Fruit fly (Drosophila melanogaster): Measurements from ENCODE around the gene Drsl1.

The Drsl1 gene

dm6 chr3L:3334784-3335183, 804 bp downstream of the Drsl1 start, which contains the start of gene CG14969:
TSS of gene CG14969 (minus strand) at chr3L:3334978.
- TF ChIP-seq CG17801 (GFP tag; optimal IDR thresholded peaks at IDR 0.05; ENCODE audit: partially characterized antibody): peak; percentile 37

- no peak for TF ChIP-seq CG17801 (GFP tag; optimal IDR thresholded peaks at IDR 0.05; ENCODE audit: partially characterized antibody)
Measured at dm6 chr3L:3329763-3330162, 5.8 kb downstream of the Drsl1 start, which contains the start of gene CG14961. TSS of gene CG14961 (plus strand) at chr3L:3330063.

dm6 chr3L:3328771-3329170, 6.8 kb downstream of the Drsl1 start, which contains the start of gene Strip:
TSS of gene Strip (minus strand) at chr3L:3328871.
- TF ChIP-seq CG17801 (GFP tag; optimal IDR thresholded peaks at IDR 0.05; ENCODE audit: partially characterized antibody): no peak

DNA sequence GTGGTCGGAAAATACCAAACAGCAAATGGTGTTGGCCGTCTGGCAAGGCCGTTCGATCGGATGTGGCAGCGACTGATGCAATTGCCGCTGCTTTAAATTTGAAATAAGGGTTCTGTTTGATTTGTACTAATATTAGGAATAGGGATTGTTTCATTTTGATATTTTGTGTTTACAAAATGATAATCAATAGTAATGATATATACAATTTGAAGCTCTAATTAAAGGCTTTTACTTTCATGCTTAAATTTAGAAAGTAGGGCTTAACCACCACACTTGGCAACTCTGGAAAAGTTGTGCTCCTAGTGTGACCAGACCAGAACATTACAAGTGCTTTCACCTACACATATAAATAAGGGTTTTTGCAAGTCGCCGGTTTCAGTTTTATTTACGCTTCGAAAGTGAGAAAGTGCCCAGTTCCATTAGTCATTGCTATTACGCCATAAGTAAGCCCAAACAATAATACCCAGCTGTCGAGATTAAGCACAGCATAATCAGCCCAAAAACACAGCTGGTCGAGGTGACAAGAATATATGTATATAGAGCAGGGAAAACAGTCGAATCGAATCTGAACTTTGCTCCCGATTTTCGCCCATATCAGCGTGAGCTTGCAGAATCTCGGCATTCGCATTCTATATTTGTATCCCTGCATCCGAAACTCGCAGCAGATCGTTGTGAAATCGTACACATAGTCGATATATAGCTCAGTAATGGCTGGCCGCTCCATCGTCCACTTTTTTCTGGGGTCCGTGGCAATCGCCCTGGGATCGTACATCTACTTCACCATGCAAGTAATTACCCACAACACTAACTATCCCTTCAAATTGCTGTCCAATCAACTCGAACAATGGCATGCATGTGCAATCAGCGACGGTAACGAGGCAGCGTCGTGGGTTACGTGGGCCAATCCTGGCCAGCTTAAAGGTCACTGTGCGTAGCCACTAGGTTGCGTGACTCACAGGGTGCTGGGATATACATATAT, 9.4 kb downstream of the Drsl1 start, which contains the start of gene Gtpx:
Gtpx (plus strand) TSS at position 341 of the 979 bp plus-strand sequence.
- peak; percentile 24 for TF ChIP-seq CG17801 (GFP tag; optimal IDR thresholded peaks at IDR 0.05; ENCODE audit: partially characterized antibody)

DNA sequence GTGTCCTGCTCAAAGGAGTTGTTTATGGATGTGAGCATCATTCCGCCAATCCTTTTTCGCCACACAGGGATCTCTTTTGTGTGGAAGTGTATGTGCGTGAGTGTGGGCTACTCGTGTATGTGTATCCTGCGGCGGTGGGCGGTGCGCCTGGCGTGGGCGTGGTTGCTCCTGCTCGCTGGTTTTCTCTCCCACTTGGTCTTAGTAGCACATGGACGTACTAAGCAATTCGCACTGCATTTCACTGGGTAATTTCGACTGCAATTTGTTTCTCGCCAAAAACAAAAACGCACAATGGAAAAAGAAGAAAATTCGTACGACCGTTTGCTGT, 10.0 kb downstream of the Drsl1 start:
- TF ChIP-seq CG17801 (GFP tag; optimal IDR thresholded peaks at IDR 0.05; ENCODE audit: partially characterized antibody): no peak

DNA sequence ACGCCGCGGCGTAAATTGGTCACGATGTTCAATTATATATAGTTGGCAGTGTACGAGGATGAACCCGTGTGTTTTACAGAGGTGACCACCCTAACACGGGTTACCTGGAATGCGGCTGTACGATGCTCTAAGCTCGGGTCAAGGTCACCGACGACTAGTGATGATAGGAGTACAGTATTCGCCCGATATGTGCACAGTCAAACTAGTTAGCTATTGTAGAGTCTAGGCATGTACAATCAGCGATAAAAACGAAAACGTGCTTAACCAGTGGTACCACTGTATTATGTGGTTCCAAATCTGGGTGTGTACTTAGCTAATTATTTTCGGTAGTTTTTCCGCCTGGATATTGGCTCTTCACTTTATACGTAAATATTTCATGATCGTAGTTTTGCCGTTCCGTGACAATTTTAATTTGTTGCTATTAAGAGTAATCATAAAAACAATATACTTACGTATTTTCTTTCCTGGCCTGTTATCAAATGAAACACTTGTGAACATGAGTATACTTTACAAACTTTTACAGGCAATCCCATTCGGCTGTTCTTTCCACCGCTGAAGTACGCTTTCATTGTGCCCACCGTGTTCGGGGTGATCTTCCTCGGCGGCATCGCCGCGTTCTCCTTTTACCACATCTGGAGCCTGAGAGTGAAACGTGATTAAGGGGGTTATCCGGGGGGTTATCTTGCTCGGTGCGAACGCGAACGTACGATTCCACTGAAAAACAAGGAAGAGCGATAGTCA, 15.4 kb downstream of the Drsl1 start:
- no peak for TF ChIP-seq CG17801 (GFP tag; optimal IDR thresholded peaks at IDR 0.05; ENCODE audit: partially characterized antibody)

dm6 chr3L:3319223-3319643, 16.4 kb downstream of the Drsl1 start, which contains the start of the genes PIG-C, CG12016 and Dpm2:
TSS of gene PIG-C (minus strand) at chr3L:3319232.
TSS of gene CG12016 (plus strand) at chr3L:3319555.
TSS of gene Dpm2 (plus strand) at chr3L:3319555.
- peak; percentile 50 for TF ChIP-seq CG17801 (GFP tag; optimal IDR thresholded peaks at IDR 0.05; ENCODE audit: partially characterized antibody)

- TF ChIP-seq CG17801 (GFP tag; optimal IDR thresholded peaks at IDR 0.05; ENCODE audit: partially characterized antibody): no peak
Measured at dm6 chr3L:3316441-3316840, 19.1 kb downstream of the Drsl1 start, which contains the start of gene Drsl5. TSS of gene Drsl5 (plus strand) at chr3L:3316781.

DNA sequence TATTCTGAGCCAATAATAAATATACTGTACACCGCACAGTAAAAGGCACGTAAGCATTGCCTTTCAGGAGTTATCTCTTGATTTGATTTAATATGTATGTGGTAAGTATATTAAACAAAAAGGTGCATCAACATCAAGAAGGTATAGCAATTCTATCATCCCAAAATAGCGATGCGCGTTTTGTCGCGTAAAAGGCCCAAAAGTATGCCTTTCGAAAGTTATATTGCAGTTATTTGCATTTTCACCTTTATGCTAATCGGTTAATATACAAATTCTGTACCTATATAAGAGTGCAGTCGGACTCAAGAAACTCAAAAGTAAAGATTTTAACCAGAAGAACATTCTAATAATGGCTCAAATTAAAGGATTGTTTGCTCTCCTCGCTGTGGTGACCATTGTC, 20.3 kb downstream of the Drsl1 start, which contains the start of gene Drsl4:
Drsl4 (plus strand) TSS at position 333 of the 400 bp plus-strand sequence.
- no peak for TF ChIP-seq CG17801 (GFP tag; optimal IDR thresholded peaks at IDR 0.05; ENCODE audit: partially characterized antibody)

DNA sequence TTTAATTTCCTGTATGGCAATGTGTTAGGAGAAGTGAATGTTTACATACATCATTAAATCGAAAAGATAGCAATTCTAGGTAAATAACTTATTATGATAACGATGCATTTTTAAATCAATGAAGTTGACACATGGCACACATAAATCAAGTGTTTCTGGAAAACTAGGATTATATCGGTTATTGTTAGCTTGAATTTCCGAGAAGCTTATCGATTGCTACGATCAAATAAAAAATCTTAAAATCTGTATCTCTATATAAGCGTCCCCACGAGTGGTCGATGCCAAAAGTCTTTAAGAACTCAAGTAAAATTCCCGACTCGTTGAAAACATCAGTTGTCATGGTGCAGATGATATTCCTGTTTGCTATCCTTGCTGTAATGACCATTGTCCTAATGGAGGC, 20.9 kb downstream of the Drsl1 start, which contains the start of gene Drsl3:
Drsl3 (plus strand) TSS at position 301 of the 400 bp plus-strand sequence.
- no peak for TF ChIP-seq CG17801 (GFP tag; optimal IDR thresholded peaks at IDR 0.05; ENCODE audit: partially characterized antibody)

dm6 chr3L:3314049-3314448, 21.5 kb downstream of the Drsl1 start, which contains the start of gene Drsl2:
TSS of gene Drsl2 (plus strand) at chr3L:3314349.
- TF ChIP-seq CG17801 (GFP tag; optimal IDR thresholded peaks at IDR 0.05; ENCODE audit: partially characterized antibody): no peak

DNA sequence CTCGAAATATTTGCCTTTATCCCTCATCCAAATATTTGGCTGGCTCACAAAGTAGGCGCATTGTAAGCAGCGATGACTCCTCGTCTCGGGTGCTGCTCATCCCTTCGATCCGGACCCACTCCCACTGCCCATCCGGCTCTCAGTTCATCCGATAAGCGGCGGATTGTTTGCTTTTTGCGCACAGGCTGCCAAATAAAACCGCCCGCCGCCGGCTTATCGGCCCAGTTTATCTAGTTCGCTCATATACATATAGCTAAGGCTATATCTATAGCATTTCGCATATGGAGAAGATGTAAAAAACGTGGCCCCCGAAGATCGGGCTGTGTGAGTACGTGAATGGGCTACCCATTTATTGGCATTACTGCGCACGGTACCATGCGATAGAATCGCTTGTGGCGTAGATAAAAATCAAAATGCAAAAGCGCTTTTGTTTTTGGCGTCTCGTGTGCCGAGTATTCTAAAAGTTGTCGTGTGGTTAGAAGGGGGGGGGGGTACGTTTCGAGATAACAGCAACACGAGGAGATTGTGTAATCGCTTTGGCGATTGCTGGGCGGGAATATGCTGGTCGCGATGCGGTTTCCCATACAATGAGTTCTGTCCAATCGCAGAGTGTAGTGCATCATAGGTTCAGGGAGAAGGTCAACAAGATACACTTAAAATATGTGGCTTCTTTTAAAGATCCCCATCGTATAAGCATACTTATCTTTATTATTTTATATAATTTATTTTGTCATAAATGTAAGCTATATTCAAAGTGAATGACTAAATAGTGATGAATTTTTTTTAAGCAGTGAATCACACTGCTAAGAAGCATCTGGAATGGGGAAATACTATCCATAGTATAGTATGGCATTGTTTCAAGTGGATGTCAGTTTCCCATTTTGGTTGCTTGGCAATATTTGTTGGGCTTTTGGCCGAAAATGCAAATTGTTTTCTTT, 26.6 kb downstream of the Drsl1 start:
- no peak for TF ChIP-seq CG17801 (GFP tag; optimal IDR thresholded peaks at IDR 0.05; ENCODE audit: partially characterized antibody)

- TF ChIP-seq CG17801 (GFP tag; optimal IDR thresholded peaks at IDR 0.05; ENCODE audit: partially characterized antibody): no peak
Measured at dm6 chr3L:3307593-3307992, 28.0 kb downstream of the Drsl1 start.

DNA sequence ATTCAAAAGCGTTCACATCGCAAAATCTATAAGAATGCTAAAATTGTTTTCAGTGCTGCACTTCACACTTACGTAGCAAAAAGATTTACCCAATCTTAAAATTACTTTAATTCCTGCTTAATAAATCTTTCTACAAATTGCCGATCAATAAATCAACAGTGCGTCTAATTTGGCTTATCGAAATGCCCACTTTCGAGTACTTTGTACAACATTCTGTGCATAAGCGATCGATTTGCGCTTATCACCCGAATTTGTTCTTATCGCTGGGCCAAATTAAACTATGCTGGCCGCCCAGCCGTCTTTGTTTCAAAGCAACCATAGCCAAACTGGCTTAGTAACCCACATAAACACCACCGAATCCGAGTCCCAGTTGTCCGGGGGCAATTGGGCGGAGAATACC, 29.1 kb downstream of the Drsl1 start:
- TF ChIP-seq CG17801 (GFP tag; optimal IDR thresholded peaks at IDR 0.05; ENCODE audit: partially characterized antibody): no peak
